Worm (Caenorhabditis elegans) whole organism, L2 larva: Measurements from ENCODE around the gene smgl-2.

Experiments
- C34F6.9 ChIP-seq: fragments of 150-350 bp; optimal IDR thresholded peaks from 2 replicates; lab custom pipeline; 2014; ENCODE audit warnings: missing biosample characterization, missing genetic modification characterization
- Y55F3AM.14 ChIP-seq: fragments of 200-800 bp; sonication (Bioruptor generic); optimal IDR thresholded peaks from 2 replicates; lab custom pipeline; 2018; ENCODE audit warnings: mild to moderate bottlenecking, missing genetic modification characterization, missing compliant biosample characterization
- ZK546.5 ChIP-seq: sonication (generic microtip); optimal IDR thresholded peaks from 2 replicates; lab custom pipeline; 2017; ENCODE audit warnings: missing biosample characterization, missing genetic modification characterization
- aly-2 ChIP-seq: fragments of 150-350 bp; optimal IDR thresholded peaks from 2 replicates; lab custom pipeline; 2014; ENCODE audit warnings: missing biosample characterization, missing genetic modification characterization
- ama-1 ChIP-seq: fragments of 150-350 bp; optimal IDR thresholded peaks from 2 replicates; lab custom pipeline; 2018; ENCODE audit warnings: inconsistent platforms
- blmp-1 ChIP-seq: sonication (generic microtip); optimal IDR thresholded peaks from 2 replicates; lab custom pipeline; 2017; ENCODE audit warnings: missing genetic modification characterization, mild to moderate bottlenecking, missing compliant biosample characterization, antibody characterized with exemption, moderate library complexity; ENCODE audit not compliant: insufficient read depth
- ceh-16 ChIP-seq: fragments of 150-350 bp; optimal IDR thresholded peaks from 2 replicates; lab custom pipeline; 2014; ENCODE audit warnings: missing biosample characterization, missing genetic modification characterization
- crh-2 ChIP-seq: sonication (generic microtip); optimal IDR thresholded peaks from 2 replicates; lab custom pipeline; 2017; ENCODE audit warnings: missing biosample characterization, missing genetic modification characterization
- egl-27 ChIP-seq: sonication (generic microtip); optimal IDR thresholded peaks from 3 replicates; lab custom pipeline; 2017; ENCODE audit warnings: missing biosample characterization, missing genetic modification reagents, missing genetic modification characterization
- elt-1 ChIP-seq: fragments of 150-350 bp; optimal IDR thresholded peaks from 2 replicates; lab custom pipeline; 2014; ENCODE audit warnings: missing biosample characterization, missing genetic modification characterization
- elt-3 ChIP-seq: sonication (generic microtip); optimal IDR thresholded peaks from 2 replicates; lab custom pipeline; 2017; ENCODE audit warnings: missing biosample characterization, missing genetic modification characterization
- fos-1 ChIP-seq: fragments of 150-350 bp; optimal IDR thresholded peaks from 2 replicates; lab custom pipeline; 2014; ENCODE audit warnings: missing biosample characterization, missing genetic modification characterization
- gmeb-1 ChIP-seq: fragments of 150-350 bp; optimal IDR thresholded peaks from 2 replicates; lab custom pipeline; 2014; ENCODE audit warnings: missing biosample characterization, missing genetic modification characterization
- lin-11 ChIP-seq: fragments of 150-350 bp; sonication (generic microtip); optimal IDR thresholded peaks from 2 replicates; lab custom pipeline; 2014; ENCODE audit warnings: missing biosample characterization, missing genetic modification characterization, inconsistent platforms, mixed read lengths
- lin-13 ChIP-seq: fragments of 150-350 bp; optimal IDR thresholded peaks from 2 replicates; lab custom pipeline; 2014; ENCODE audit warnings: missing biosample characterization, missing genetic modification reagents, missing genetic modification characterization
- lsy-2 ChIP-seq, 2 experiments: fragments of 150-350 bp in 1 of 2; sonication (generic microtip) in 1 of 2; optimal IDR thresholded peaks; 2 replicates each; lab custom pipeline; 2014 to 2017; ENCODE audit warnings: missing biosample characterization in 2 of 2, missing genetic modification characterization in 2 of 2
- mbf-1 ChIP-seq: sonication (generic microtip); optimal IDR thresholded peaks from 2 replicates; lab custom pipeline; 2017; ENCODE audit warnings: missing biosample characterization, missing genetic modification characterization
- mdl-1 ChIP-seq, 2 experiments: fragments of 150-350 bp in 1 of 2; sonication (generic microtip) in 1 of 2; optimal IDR thresholded peaks; 2 replicates each; lab custom pipeline; 2017; ENCODE audit warnings: missing biosample characterization in 2 of 2, missing genetic modification characterization in 2 of 2
- nhr-10 ChIP-seq: sonication (generic microtip); optimal IDR thresholded peaks from 2 replicates; lab custom pipeline; 2017; ENCODE audit warnings: missing biosample characterization, missing genetic modification characterization
- nhr-11 ChIP-seq: fragments of 150-350 bp; optimal IDR thresholded peaks from 2 replicates; lab custom pipeline; 2014; ENCODE audit warnings: missing biosample characterization, missing genetic modification characterization
- nhr-12 ChIP-seq: fragments of 150-350 bp; optimal IDR thresholded peaks from 2 replicates; lab custom pipeline; 2014; ENCODE audit warnings: missing biosample characterization, missing genetic modification characterization
- nhr-129 ChIP-seq: fragments of 150-350 bp; optimal IDR thresholded peaks from 2 replicates; lab custom pipeline; 2014; ENCODE audit warnings: missing biosample characterization, missing genetic modification characterization
- nhr-21 ChIP-seq: fragments of 150-350 bp; optimal IDR thresholded peaks from 2 replicates; lab custom pipeline; 2014; ENCODE audit warnings: missing biosample characterization, missing genetic modification characterization
- nhr-23 ChIP-seq: fragments of 150-350 bp; optimal IDR thresholded peaks from 2 replicates; lab custom pipeline; 2014; ENCODE audit warnings: missing biosample characterization, missing genetic modification reagents, missing genetic modification characterization
- nhr-25 ChIP-seq: fragments of 150-350 bp; sonication (generic microtip); optimal IDR thresholded peaks from 3 replicates; lab custom pipeline; 2014; ENCODE audit warnings: missing biosample characterization, missing genetic modification characterization
- nhr-6 ChIP-seq: fragments of 150-350 bp; optimal IDR thresholded peaks from 2 replicates; lab custom pipeline; 2014; ENCODE audit warnings: missing biosample characterization, missing genetic modification characterization
- peb-1 ChIP-seq: fragments of 150-350 bp; optimal IDR thresholded peaks from 2 replicates; lab custom pipeline; 2014; ENCODE audit warnings: missing biosample characterization, missing genetic modification characterization
- sem-4 ChIP-seq: fragments of 150-350 bp; optimal IDR thresholded peaks from 2 replicates; lab custom pipeline; 2014; ENCODE audit warnings: missing biosample characterization, missing genetic modification reagents, missing genetic modification characterization
- skn-1 ChIP-seq: sonication (generic microtip); optimal IDR thresholded peaks from 2 replicates; lab custom pipeline; 2017; ENCODE audit warnings: missing biosample characterization, missing genetic modification characterization
- sma-3 ChIP-seq: sonication (generic microtip); optimal IDR thresholded peaks from 2 replicates; lab custom pipeline; 2016; ENCODE audit warnings: missing genetic modification reagents, missing genetic modification characterization, missing compliant biosample characterization
- snpc-4 ChIP-seq: fragments of 150-350 bp; optimal IDR thresholded peaks from 2 replicates; lab custom pipeline; 2014; ENCODE audit warnings: missing biosample characterization, missing genetic modification characterization
- unc-39 ChIP-seq: fragments of 150-350 bp; optimal IDR thresholded peaks from 2 replicates; lab custom pipeline; 2014; ENCODE audit warnings: missing biosample characterization, missing genetic modification characterization
- unc-62 ChIP-seq: fragments of 150-350 bp; optimal IDR thresholded peaks from 2 replicates; lab custom pipeline; 2014; ENCODE audit warnings: missing biosample characterization, missing genetic modification reagents, missing genetic modification characterization
- zag-1 ChIP-seq: fragments of 150-350 bp; optimal IDR thresholded peaks from 2 replicates; lab custom pipeline; 2014; ENCODE audit warnings: missing biosample characterization, missing genetic modification characterization
- ztf-11 ChIP-seq: sonication (generic microtip); optimal IDR thresholded peaks from 2 replicates; lab custom pipeline; 2017; ENCODE audit warnings: missing biosample characterization, missing genetic modification characterization
- ztf-4 ChIP-seq: fragments of 150-350 bp; optimal IDR thresholded peaks from 2 replicates; lab custom pipeline; 2014; ENCODE audit warnings: missing biosample characterization, missing genetic modification characterization

The smgl-2 gene

ce11 chrIV:3745806-3746205 lies 19.8 kb downstream of the smgl-2 start:
- no peak for TF ChIP-seq ztf-4
- TF ChIP-seq unc-39 (tag; lab: Kevin White, UChicago) = no peak
- TF ChIP-seq lsy-2 (tag; optimal IDR thresholded peaks at IDR 0.05; lab: Kevin White, UChicago) = no peak
- TF ChIP-seq unc-62 (GFP tag; lab: Kevin White, UChicago) = no peak
- TF ChIP-seq fos-1 (tag; lab: Kevin White, UChicago) = no peak
- no peak for TF ChIP-seq ZK546.5
- no peak for TF ChIP-seq sem-4 (tag; lab: Kevin White, UChicago)
- TF ChIP-seq lin-11 = no peak
- no peak for TF ChIP-seq elt-3 (tag; lab: Kevin White, UChicago)
- TF ChIP-seq mbf-1 (tag; lab: Kevin White, UChicago) = no peak
- no peak for TF ChIP-seq Y55F3AM.14
- TF ChIP-seq crh-2 (tag; lab: Kevin White, UChicago) = no peak
- TF ChIP-seq nhr-12 (tag; lab: Kevin White, UChicago) = no peak
- TF ChIP-seq nhr-23 (tag; lab: Kevin White, UChicago) = no peak
- TF ChIP-seq ceh-16 (tag; lab: Kevin White, UChicago) = no peak
- no peak for TF ChIP-seq C34F6.9
- no peak for TF ChIP-seq mdl-1 (tag; optimal IDR thresholded peaks at IDR 0.05; lab: Kevin White, UChicago)
- no peak for TF ChIP-seq nhr-25
- no peak for TF ChIP-seq lin-13
- no peak for TF ChIP-seq ama-1 (lab: Kevin White, UChicago)
- TF ChIP-seq, all 48 proteins: peak for 0

DNA sequence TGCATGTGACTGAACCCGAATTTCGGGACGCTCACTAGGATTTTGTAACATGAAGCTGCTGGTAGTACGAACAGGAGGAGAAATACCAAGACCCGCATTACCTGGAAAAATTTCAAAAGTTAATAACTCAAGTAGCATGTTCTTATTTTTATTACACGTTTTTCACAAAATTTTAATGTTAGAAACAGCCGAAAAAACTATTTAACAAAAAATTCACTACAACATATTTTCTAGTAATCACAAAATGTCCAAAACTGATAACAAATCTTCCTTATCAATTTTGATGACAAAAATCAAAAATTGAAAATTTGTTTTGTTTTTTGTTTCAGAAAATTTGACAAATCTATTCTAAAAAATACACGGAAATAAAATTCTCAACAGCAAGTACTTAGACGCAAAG lies 25.0 kb downstream of the smgl-2 start, which contains the start of gene ugt-45:
ugt-45 (minus strand) TSS at position 101 of the 400 bp plus-strand sequence.
- TF ChIP-seq ceh-16 (tag; lab: Kevin White, UChicago) (no peak), mdl-1 (tag; optimal IDR thresholded peaks at IDR 0.05; lab: Kevin White, UChicago) (no peak), egl-27 (tag; lab: Kevin White, UChicago) (no peak), zag-1 (tag; lab: Kevin White, UChicago) (no peak), sem-4 (tag; lab: Kevin White, UChicago) (no peak), elt-1 (tag; lab: Kevin White, UChicago) (no peak), nhr-11 (tag; lab: Kevin White, UChicago) (no peak), ztf-11 (tag; lab: Kevin White, UChicago) (no peak), ama-1 (lab: Kevin White, UChicago) (no peak), nhr-12 (tag; lab: Kevin White, UChicago) (no peak), nhr-10 (tag; lab: Kevin White, UChicago) (no peak), snpc-4 (tag; lab: Kevin White, UChicago) (no peak), mbf-1 (tag; lab: Kevin White, UChicago) (no peak), nhr-6 (tag; lab: Kevin White, UChicago) (no peak), peb-1 (tag; lab: Kevin White, UChicago) (no peak)

DNA sequence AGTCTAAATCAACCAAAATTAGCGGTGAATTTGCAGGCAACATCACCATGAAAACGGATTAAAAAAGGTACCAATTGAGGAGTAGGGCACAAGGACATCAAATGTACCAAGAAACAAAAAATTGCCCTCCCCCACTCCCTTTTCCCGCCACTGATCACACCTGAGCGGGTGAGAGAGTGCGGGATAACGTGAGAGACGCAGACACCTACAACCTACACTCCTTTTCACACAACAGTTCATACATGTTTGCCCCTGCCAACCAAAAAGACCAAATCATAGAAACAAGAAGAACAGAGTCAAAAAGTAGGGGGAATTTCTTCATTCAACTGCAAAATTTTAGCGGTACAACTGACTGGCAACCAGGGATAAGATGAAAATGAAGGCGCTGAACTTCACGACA lies 26.3 kb downstream of the smgl-2 start:
- TF ChIP-seq nhr-129 (tag; lab: Kevin White, UChicago) (peak; percentile 17), gmeb-1 (tag; lab: Kevin White, UChicago) (no peak)

DNA sequence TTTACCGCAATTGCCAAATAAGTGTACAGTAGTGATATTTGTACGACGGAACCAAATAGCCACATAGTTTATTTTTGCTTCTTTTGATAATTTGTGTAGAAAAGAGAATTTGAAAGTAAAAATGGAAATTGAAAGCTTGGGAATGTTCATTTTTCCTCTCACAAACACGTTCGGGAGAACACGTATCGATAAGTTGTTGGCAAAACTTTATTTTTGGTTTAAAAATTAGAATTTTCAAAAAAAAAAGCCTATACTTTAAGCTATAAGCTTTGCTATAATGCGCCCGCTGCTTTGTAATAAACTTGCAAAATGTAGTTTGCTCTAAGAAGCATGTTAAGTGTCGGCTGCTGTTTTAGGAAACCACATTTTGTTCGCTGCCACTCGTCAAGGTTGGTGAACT lies 29.4 kb downstream of the smgl-2 start, which contains the start of gene Y37E11AR.7:
Y37E11AR.7 (minus strand) TSS at position 101 of the 400 bp plus-strand sequence.
- no peak for TF ChIP-seq nhr-12 (tag; lab: Kevin White, UChicago)
- no peak for TF ChIP-seq sma-3
- no peak for TF ChIP-seq zag-1 (tag; lab: Kevin White, UChicago)
- TF ChIP-seq blmp-1 (tag; lab: Kevin White, UChicago) = no peak
- no peak for TF ChIP-seq C34F6.9
- no peak for TF ChIP-seq gmeb-1 (tag; lab: Kevin White, UChicago)
- TF ChIP-seq nhr-11 (tag; lab: Kevin White, UChicago) = no peak
- TF ChIP-seq ztf-11 (tag; lab: Kevin White, UChicago) = no peak
- TF ChIP-seq nhr-129 (tag; lab: Kevin White, UChicago) = no peak
- TF ChIP-seq nhr-21 = no peak
- TF ChIP-seq, all 48 proteins: peak for 0

ce11 chrIV:3755921-3756320 lies 30.0 kb downstream of the smgl-2 start, which contains the start of gene best-20:
best-20 (plus strand) TSS chrIV:3756221.
- no peak for TF ChIP-seq sma-3
- TF ChIP-seq unc-62 (GFP tag; lab: Kevin White, UChicago) = no peak
- TF ChIP-seq nhr-12 (tag; lab: Kevin White, UChicago) = no peak
- no peak for TF ChIP-seq aly-2 (tag; lab: Kevin White, UChicago)
- TF ChIP-seq skn-1 (tag; lab: Kevin White, UChicago) = no peak
- no peak for TF ChIP-seq ama-1 (lab: Kevin White, UChicago)
- TF ChIP-seq, all 48 proteins: peak for 0
